Fruit fly (Drosophila melanogaster): Measurements from ENCODE around the gene Cul5.

Gene Cul5

dm6 chr3R:29062717-29063206, at the start of gene Cul5, which contains the start of gene Bicra:
Gene Cul5 (minus strand): TSS chr3R:29062975.
Gene Bicra (plus strand): TSS chr3R:29063040.
- no peak for TF ChIP-seq noc (tag; optimal IDR thresholded peaks at IDR 0.05)

dm6 chr3R:29111795-29112194, 49.0 kb upstream of the Cul5 start:
- peak; percentile 82 for TF ChIP-seq noc (tag; optimal IDR thresholded peaks at IDR 0.05)

dm6 chr3R:29103227-29103626, 40.5 kb upstream of the Cul5 start:
- TF ChIP-seq noc (tag; optimal IDR thresholded peaks at IDR 0.05): no peak

dm6 chr3R:29098022-29098421, 35.2 kb upstream of the Cul5 start:
- no peak for TF ChIP-seq noc (tag; optimal IDR thresholded peaks at IDR 0.05)

- TF ChIP-seq noc (tag; optimal IDR thresholded peaks at IDR 0.05): no peak
Observed at dm6 chr3R:29096009-29096443, 33.3 kb upstream of the Cul5 start.

dm6 chr3R:29095525-29095924, 32.8 kb upstream of the Cul5 start:
- TF ChIP-seq noc (tag; optimal IDR thresholded peaks at IDR 0.05): no peak

- TF ChIP-seq noc (tag; optimal IDR thresholded peaks at IDR 0.05): no peak
Observed at dm6 chr3R:29094152-29094551, 31.4 kb upstream of the Cul5 start.

- no peak for TF ChIP-seq noc (tag; optimal IDR thresholded peaks at IDR 0.05)
Observed at dm6 chr3R:29091609-29092008, 28.8 kb upstream of the Cul5 start.

dm6 chr3R:29089662-29090007, 26.9 kb upstream of the Cul5 start:
- no peak for TF ChIP-seq noc (tag; optimal IDR thresholded peaks at IDR 0.05)

- no peak for TF ChIP-seq noc (tag; optimal IDR thresholded peaks at IDR 0.05)
Observed at dm6 chr3R:29088938-29089661, 26.3 kb upstream of the Cul5 start.

- TF ChIP-seq noc (tag; optimal IDR thresholded peaks at IDR 0.05): no peak
Observed at dm6 chr3R:29087926-29088487, 25.2 kb upstream of the Cul5 start.

- TF ChIP-seq noc (tag; optimal IDR thresholded peaks at IDR 0.05): no peak
Observed at dm6 chr3R:29087302-29087782, 24.6 kb upstream of the Cul5 start.

dm6 chr3R:29086896-29087295, 24.1 kb upstream of the Cul5 start:
- TF ChIP-seq noc (tag; optimal IDR thresholded peaks at IDR 0.05): no peak

dm6 chr3R:29083459-29084457, 21.0 kb upstream of the Cul5 start:
- TF ChIP-seq noc (tag; optimal IDR thresholded peaks at IDR 0.05): no peak

dm6 chr3R:29082511-29083296, 19.9 kb upstream of the Cul5 start:
- no peak for TF ChIP-seq noc (tag; optimal IDR thresholded peaks at IDR 0.05)
